Fruit fly (Drosophila melanogaster) whole organism, embryonic: Measurements from ENCODE around the gene Kdm5.

Source experiments
- Ada2b ChIP-seq: fragments of 200-800 bp; sonication (Bioruptor generic); IDR thresholded peaks from 2 replicates; pipeline ENCODE4 v1.3.6; 2022; ENCODE audit warnings: missing biosample characterization, missing genetic modification characterization
- Asciz ChIP-seq: fragments of 200-800 bp; sonication (Bioruptor generic); optimal IDR thresholded peaks from 2 replicates; lab custom pipeline; 2017; ENCODE audit warnings: missing biosample characterization, mild to moderate bottlenecking, missing genetic modification characterization, missing genetic modification reagents
- BtbVII ChIP-seq: fragments of 200-800 bp; sonication (Bioruptor generic); optimal IDR thresholded peaks from 3 replicates; lab custom pipeline; 2017; ENCODE audit warnings: missing biosample characterization, mild to moderate bottlenecking, missing genetic modification characterization
- CG11723 ChIP-seq: fragments of 200-800 bp; sonication (Bioruptor generic); optimal IDR thresholded peaks from 2 replicates; lab custom pipeline; 2017; ENCODE audit warnings: missing biosample characterization, mild to moderate bottlenecking, missing genetic modification characterization
- CG14860 ChIP-seq: fragments of 200-800 bp; sonication (Bioruptor generic); IDR thresholded peaks from 3 replicates; pipeline ENCODE4 v1.3.6; 2022; ENCODE audit warnings: missing biosample characterization, missing genetic modification characterization; ENCODE audit not compliant: partially characterized antibody
- CG17186 ChIP-seq: fragments of 200-800 bp; sonication (Bioruptor generic); optimal IDR thresholded peaks from 3 replicates; lab custom pipeline; 2017; ENCODE audit warnings: missing biosample characterization, missing genetic modification reagents, missing genetic modification characterization
- CG17361 ChIP-seq: fragments of 200-800 bp; sonication (Bioruptor generic); IDR thresholded peaks from 3 replicates; pipeline ENCODE4 v1.3.6; 2022; ENCODE audit warnings: missing biosample characterization, missing genetic modification characterization
- CG17912 ChIP-seq: fragments of 200-800 bp; sonication (Bioruptor generic); optimal IDR thresholded peaks from 2 replicates; lab custom pipeline; 2018; ENCODE audit warnings: missing biosample characterization, mild to moderate bottlenecking, missing genetic modification characterization
- CG34376 ChIP-seq: fragments of 200-800 bp; sonication (Bioruptor generic); optimal IDR thresholded peaks from 2 replicates; lab custom pipeline; 2018; ENCODE audit warnings: missing biosample characterization, mild to moderate bottlenecking, missing genetic modification characterization
- CG4360 ChIP-seq: fragments of 200-800 bp; sonication (Bioruptor generic); IDR thresholded peaks from 2 replicates; pipeline ENCODE4 v1.3.6; 2022; ENCODE audit warnings: missing biosample characterization, missing genetic modification characterization
- CG6683 ChIP-seq: fragments of 200-800 bp; sonication (Bioruptor generic); optimal IDR thresholded peaks from 2 replicates; lab custom pipeline; 2017; ENCODE audit warnings: missing biosample characterization, mild to moderate bottlenecking, missing genetic modification characterization, missing genetic modification reagents
- CG6765 ChIP-seq: fragments of 200-800 bp; sonication (Bioruptor generic); optimal IDR thresholded peaks from 3 replicates; lab custom pipeline; 2017; ENCODE audit warnings: missing biosample characterization, mild to moderate bottlenecking, missing genetic modification characterization
- CG7556 ChIP-seq: fragments of 200-800 bp; sonication (Bioruptor generic); optimal IDR thresholded peaks from 2 replicates; lab custom pipeline; 2017; ENCODE audit warnings: missing biosample characterization, mild to moderate bottlenecking, missing genetic modification characterization
- CG7786 ChIP-seq: fragments of 200-800 bp; sonication (Bioruptor generic); optimal IDR thresholded peaks from 2 replicates; lab custom pipeline; 2016; ENCODE audit warnings: missing biosample characterization, missing genetic modification characterization
- CG8089 ChIP-seq: fragments of 200-800 bp; sonication (Bioruptor generic); optimal IDR thresholded peaks from 3 replicates; lab custom pipeline; 2016; ENCODE audit warnings: missing biosample characterization, missing genetic modification characterization
- CG8359 ChIP-seq: fragments of 200-800 bp; sonication (Bioruptor generic); optimal IDR thresholded peaks from 2 replicates; lab custom pipeline; 2017; ENCODE audit warnings: missing biosample characterization, mild to moderate bottlenecking, missing genetic modification characterization, borderline replicate concordance
- CG8944 ChIP-seq: fragments of 200-800 bp; sonication (Bioruptor generic); optimal IDR thresholded peaks from 3 replicates; lab custom pipeline; 2016; ENCODE audit warnings: missing biosample characterization, missing genetic modification characterization
- CG9437 ChIP-seq: fragments of 200-800 bp; sonication (Bioruptor generic); optimal IDR thresholded peaks from 2 replicates; lab custom pipeline; 2018; ENCODE audit warnings: missing biosample characterization, mild to moderate bottlenecking, missing genetic modification characterization
- Camta ChIP-seq: fragments of 200-800 bp; sonication (Bioruptor generic); optimal IDR thresholded peaks from 2 replicates; lab custom pipeline; 2016; ENCODE audit warnings: missing biosample characterization, missing genetic modification characterization
- D19A ChIP-seq: fragments of 200-800 bp; optimal IDR thresholded peaks from 3 replicates; lab custom pipeline; 2019; ENCODE audit warnings: missing biosample characterization, mild to moderate bottlenecking, missing genetic modification characterization, moderate library complexity
- Dbx ChIP-seq: fragments of 200-800 bp; sonication (Bioruptor generic); IDR thresholded peaks from 3 replicates; pipeline ENCODE4 v1.3.6; 2022; ENCODE audit warnings: missing biosample characterization, missing genetic modification characterization
- HmgZ ChIP-seq: fragments of 200-800 bp; sonication (Bioruptor generic); optimal IDR thresholded peaks from 2 replicates; lab custom pipeline; 2018; ENCODE audit warnings: missing biosample characterization, mild to moderate bottlenecking, missing genetic modification characterization
- Hr78 ChIP-seq, 2 experiments: fragments of 200-800 bp in 1 of 2; fragments of >200 bp in 1 of 2; sonication (Bioruptor generic) in 1 of 2; optimal IDR thresholded peaks; 2 replicates each; lab custom pipeline; 2017 to 2019; ENCODE audit warnings: missing biosample characterization in 2 of 2, missing genetic modification characterization in 2 of 2, mild to moderate bottlenecking in 1 of 2, moderate library complexity in 1 of 2
- Nf-YC ChIP-seq: fragments of 200-800 bp; optimal IDR thresholded peaks from 3 replicates; lab custom pipeline; 2019; ENCODE audit warnings: missing biosample characterization, mild to moderate bottlenecking, missing genetic modification characterization, moderate library complexity
- NfI ChIP-seq: fragments of 200-800 bp; sonication (Bioruptor generic); optimal IDR thresholded peaks from 3 replicates; lab custom pipeline; 2018; ENCODE audit warnings: missing biosample characterization, mild to moderate bottlenecking, missing genetic modification characterization, moderate library complexity
- Poxn ChIP-seq: fragments of 200-800 bp; sonication (Bioruptor generic); IDR thresholded peaks from 2 replicates; pipeline ENCODE4 v1.3.6; 2022; ENCODE audit warnings: missing biosample characterization, missing genetic modification characterization
- Sin3A ChIP-seq: fragments of >200 bp; optimal IDR thresholded peaks from 2 replicates; lab custom pipeline; 2018
- Sox100B ChIP-seq: fragments of 200-800 bp; sonication (Bioruptor generic); optimal IDR thresholded peaks from 3 replicates; lab custom pipeline; 2018; ENCODE audit warnings: missing biosample characterization, mild to moderate bottlenecking, missing genetic modification characterization
- abd-A ChIP-seq: fragments of 200-800 bp; sonication (Bioruptor generic); optimal IDR thresholded peaks from 3 replicates; lab custom pipeline; 2019; ENCODE audit warnings: missing biosample characterization, mild to moderate bottlenecking, missing genetic modification characterization, moderate library complexity
- ara ChIP-seq: fragments of 200-800 bp; sonication (Bioruptor generic); IDR thresholded peaks from 2 replicates; pipeline ENCODE4 v1.3.6; 2022; ENCODE audit warnings: missing biosample characterization, missing genetic modification characterization
- az2 ChIP-seq: fragments of 200-800 bp; sonication (Bioruptor generic); optimal IDR thresholded peaks from 3 replicates; lab custom pipeline; 2016; ENCODE audit warnings: missing biosample characterization, missing genetic modification characterization
- btn ChIP-seq: fragments of 200-800 bp; sonication (Bioruptor generic); optimal IDR thresholded peaks from 2 replicates; lab custom pipeline; 2016; ENCODE audit warnings: missing biosample characterization, missing genetic modification characterization
- caup ChIP-seq: fragments of 200-800 bp; sonication (Bioruptor generic); optimal IDR thresholded peaks from 3 replicates; lab custom pipeline; 2017; ENCODE audit warnings: missing biosample characterization, mild to moderate bottlenecking, missing genetic modification characterization, moderate library complexity; ENCODE audit not compliant: severe bottlenecking
- chm ChIP-seq: fragments of 200-800 bp; sonication (Bioruptor generic); IDR thresholded peaks from 2 replicates; pipeline ENCODE4 v1.3.6; 2022; ENCODE audit warnings: missing biosample characterization, missing genetic modification characterization
- gcm ChIP-seq: fragments of 200-800 bp; sonication (Bioruptor generic); optimal IDR thresholded peaks from 2 replicates; lab custom pipeline; 2019; ENCODE audit warnings: missing biosample characterization, mild to moderate bottlenecking, missing genetic modification characterization, moderate library complexity
- gfzf ChIP-seq: fragments of 200-800 bp; sonication (Bioruptor generic); optimal IDR thresholded peaks from 2 replicates; lab custom pipeline; 2016; ENCODE audit warnings: missing biosample characterization, mild to moderate bottlenecking, missing genetic modification characterization, moderate library complexity
- gsb-n ChIP-seq: fragments of 200-800 bp; sonication (Bioruptor generic); optimal IDR thresholded peaks from 3 replicates; lab custom pipeline; 2018; ENCODE audit warnings: missing biosample characterization, mild to moderate bottlenecking, missing genetic modification characterization
- insv ChIP-seq, 2 experiments: fragments of 200-800 bp; sonication (Bioruptor generic); optimal IDR thresholded peaks; 3 replicates each; lab custom pipeline; 2016 to 2018; ENCODE audit warnings: missing biosample characterization in 2 of 2, missing genetic modification characterization in 2 of 2
- kah ChIP-seq: fragments of 200-800 bp; sonication (Bioruptor generic); optimal IDR thresholded peaks from 2 replicates; lab custom pipeline; 2018; ENCODE audit warnings: missing biosample characterization, mild to moderate bottlenecking, missing genetic modification characterization
- maf-S ChIP-seq: fragments of 200-800 bp; sonication (Bioruptor generic); optimal IDR thresholded peaks from 2 replicates; lab custom pipeline; 2016; ENCODE audit warnings: missing biosample characterization, missing genetic modification characterization
- otp ChIP-seq: fragments of 200-800 bp; sonication (Bioruptor generic); IDR thresholded peaks from 3 replicates; pipeline ENCODE4, ENCODE4 v1.3.6; 2022; ENCODE audit warnings: missing biosample characterization, missing genetic modification characterization
- pan ChIP-seq, 4 experiments: fragments of >200 bp in 3 of 4; fragments of 200-800 bp in 1 of 4; sonication (Bioruptor generic) in 1 of 4; optimal IDR thresholded peaks in 3 of 4; IDR thresholded peaks in 1 of 4; 2 replicates each; pipeline versions ENCODE4 v1.3.6 to Lab custom; 2017 to 2022; ENCODE audit warnings: missing biosample characterization in 2 of 4, missing genetic modification characterization in 2 of 4, mixed read lengths in 1 of 4
- pb ChIP-seq: fragments of 200-800 bp; sonication (Bioruptor generic); optimal IDR thresholded peaks from 3 replicates; lab custom pipeline; 2016; ENCODE audit warnings: missing biosample characterization, missing genetic modification characterization
- ro ChIP-seq: fragments of 200-800 bp; sonication (Bioruptor generic); IDR thresholded peaks from 2 replicates; pipeline ENCODE4 v1.3.6; 2022; ENCODE audit warnings: missing biosample characterization, missing genetic modification characterization
- shn ChIP-seq: fragments of 200-800 bp; sonication (Bioruptor generic); optimal IDR thresholded peaks from 3 replicates; lab custom pipeline; 2016; ENCODE audit warnings: missing biosample characterization, missing genetic modification characterization
- sqz ChIP-seq: fragments of 200-800 bp; sonication (Bioruptor generic); optimal IDR thresholded peaks from 3 replicates; lab custom pipeline; 2018; ENCODE audit warnings: missing biosample characterization, mild to moderate bottlenecking, missing genetic modification characterization
- tup ChIP-seq: fragments of 200-800 bp; sonication (Bioruptor generic); optimal IDR thresholded peaks from 2 replicates; lab custom pipeline; 2016; ENCODE audit warnings: missing biosample characterization, mild to moderate bottlenecking, missing genetic modification characterization, moderate library complexity
- twi ChIP-seq: fragments of 200-800 bp; optimal IDR thresholded peaks from 2 replicates; lab custom pipeline; 2019; ENCODE audit warnings: missing biosample characterization, mild to moderate bottlenecking, missing genetic modification characterization, moderate library complexity
- zen2 ChIP-seq: fragments of 200-800 bp; sonication (Bioruptor generic); IDR thresholded peaks from 3 replicates; pipeline ENCODE4 v1.3.6; 2022; ENCODE audit warnings: missing biosample characterization, missing genetic modification characterization; ENCODE audit not compliant: partially characterized antibody

The Kdm5 gene

DNA sequence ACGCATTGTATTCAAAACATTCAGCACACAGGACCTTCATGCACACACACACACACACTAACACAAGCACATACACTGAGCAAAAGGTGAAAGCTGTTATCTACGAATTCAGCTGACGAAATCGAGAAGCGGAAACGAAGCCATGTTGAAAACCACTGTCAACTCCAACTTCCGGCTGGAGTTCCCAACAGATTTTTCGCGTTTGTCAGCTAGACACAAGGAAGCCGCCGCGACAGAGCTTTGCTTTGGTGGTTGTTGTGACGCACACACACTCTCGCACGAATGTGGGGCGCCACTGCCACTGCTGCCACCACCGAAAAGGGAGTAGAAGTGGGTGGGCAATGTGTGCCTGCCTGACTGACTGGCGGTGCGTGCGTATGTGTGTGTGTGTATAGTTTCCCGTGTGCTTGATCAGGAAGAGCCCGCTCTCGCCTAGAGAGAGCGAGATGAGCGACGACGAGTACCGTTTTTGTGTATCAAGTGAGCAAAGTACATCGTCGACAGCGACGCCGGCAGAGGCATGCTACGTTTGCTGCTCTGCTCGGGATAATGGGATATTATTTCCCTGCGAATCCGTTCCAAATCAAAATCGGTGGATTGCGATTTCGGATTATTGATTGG, 1.6 kb downstream of the Kdm5 start (continued):
- TF ChIP-seq CG7556 (GFP tag; lab: Kevin White, UChicago): peak; percentile 1
- TF ChIP-seq Sin3A (lab: Kevin White, UChicago): no peak
- TF ChIP-seq insv (GFP tag; optimal IDR thresholded peaks at IDR 0.05; lab: Kevin White, UChicago): peak in 1 of 2 experiments; percentile 49
- TF ChIP-seq caup (GFP tag; lab: Kevin White, UChicago): peak; percentile 87
- peak; percentile 6 for TF ChIP-seq CG9437 (GFP tag; lab: Kevin White, UChicago)
- no peak for TF ChIP-seq zen2
- TF ChIP-seq D19A (tag; lab: Kevin White, UChicago): peak; percentile 34
- TF ChIP-seq pan (optimal IDR thresholded peaks at IDR 0.05; lab: Kevin White, UChicago): no peak
- peak in 1 of 2 experiments; percentile 39 for TF ChIP-seq pan (GFP tag; optimal IDR thresholded peaks at IDR 0.05 in 1 of 2, IDR thresholded peaks at IDR 0.05 in 1 of 2)
- peak; percentile 56; the same call in 1 of the 2 replicates for TF ChIP-seq CG4360 (GFP tag; lab: Robert Waterston, UW)
- peak; percentile 79 for TF ChIP-seq Asciz (GFP tag; lab: Kevin White, UChicago)
- TF ChIP-seq ro (GFP tag; lab: Robert Waterston, UW): no peak
- TF ChIP-seq gsb-n (tag; lab: Kevin White, UChicago): peak; percentile 53
- no peak for TF ChIP-seq Camta (GFP tag; lab: Kevin White, UChicago)
- TF ChIP-seq Poxn (GFP tag; lab: Robert Waterston, UW): no peak
- TF ChIP-seq CG17186 (GFP tag; lab: Kevin White, UChicago): no peak
- peak; percentile 15 for TF ChIP-seq btn (GFP tag; lab: Kevin White, UChicago)
- TF ChIP-seq CG17361 (GFP tag; lab: Robert Waterston, UW): peak; percentile 30; the same call in 1 of the 3 replicates
- no peak for TF ChIP-seq az2
- TF ChIP-seq CG8359 (GFP tag; lab: Kevin White, UChicago): peak; percentile 73
- peak; percentile 49; the same call in 1 of the 2 replicates for TF ChIP-seq chm (GFP tag; lab: Robert Waterston, UW)
- TF ChIP-seq CG6683 (GFP tag; lab: Kevin White, UChicago): peak; percentile 41
- peak; percentile 32; the same call in 1 of the 3 replicates for TF ChIP-seq Dbx (GFP tag; lab: Robert Waterston, UW)
- peak; percentile 19 for TF ChIP-seq twi (tag; lab: Kevin White, UChicago)
- TF ChIP-seq CG8944 (GFP tag; lab: Kevin White, UChicago): no peak
- TF ChIP-seq gfzf (GFP tag; lab: Kevin White, UChicago): no peak
- TF ChIP-seq shn (GFP tag; lab: Kevin White, UChicago): peak; percentile 1
- peak; percentile 75 for TF ChIP-seq Sox100B (GFP tag; lab: Kevin White, UChicago)
- no peak for TF ChIP-seq CG14860 (GFP tag; lab: Robert Waterston, UW)
- no peak for TF ChIP-seq ara (GFP tag; lab: Robert Waterston, UW)
- TF ChIP-seq CG17912 (GFP tag; lab: Kevin White, UChicago): peak; percentile 41
- TF ChIP-seq abd-A (tag; lab: Kevin White, UChicago): no peak
- TF ChIP-seq pb (GFP tag; lab: Kevin White, UChicago): peak; percentile 46
- TF ChIP-seq Ada2b: no peak
- TF ChIP-seq CG34376 (GFP tag; lab: Kevin White, UChicago): peak; percentile 82
- TF ChIP-seq sqz: peak; percentile 45
- TF ChIP-seq gcm (GFP tag; lab: Kevin White, UChicago): peak; percentile 57
- peak; percentile 78 for TF ChIP-seq CG11723 (GFP tag; lab: Kevin White, UChicago)
- TF ChIP-seq Nf-YC (tag; lab: Kevin White, UChicago): peak; percentile 67
- no peak for TF ChIP-seq tup (GFP tag; lab: Kevin White, UChicago)
- TF ChIP-seq CG8089 (GFP tag; lab: Kevin White, UChicago): no peak
- TF ChIP-seq otp (GFP tag; lab: Robert Waterston, UW): peak; percentile 37; the same call in 1 of the 3 replicates
- TF ChIP-seq Hr78 (GFP tag; optimal IDR thresholded peaks at IDR 0.05; lab: Kevin White, UChicago): no peak
- no peak for TF ChIP-seq maf-S (GFP tag; lab: Kevin White, UChicago)
- TF ChIP-seq CG7786 (GFP tag; lab: Kevin White, UChicago): no peak
- TF ChIP-seq BtbVII (GFP tag; lab: Kevin White, UChicago): peak; percentile 79
- TF ChIP-seq NfI (GFP tag; lab: Kevin White, UChicago): peak; percentile 53
- peak; percentile 90 for TF ChIP-seq kah (GFP tag; lab: Kevin White, UChicago)
- TF ChIP-seq HmgZ: peak; percentile 41
- peak; percentile 82 for TF ChIP-seq CG6765
